Worm (Caenorhabditis elegans) whole organism, early embryonic: ENCODE data around the gene F47C12.6.

ENCODE experiments used
- F13C5.2 ChIP-seq: sonication (generic microtip); optimal IDR thresholded peaks from 2 replicates; lab custom pipeline; 2017; ENCODE audit warnings: mild to moderate bottlenecking, missing genetic modification characterization, inconsistent platforms, missing compliant biosample characterization
- ama-1 ChIP-seq: fragments of 150-350 bp; optimal IDR thresholded peaks from 2 replicates; lab custom pipeline; 2014
- ceh-36 ChIP-seq: sonication (generic microtip); optimal IDR thresholded peaks from 2 replicates; lab custom pipeline; 2016; ENCODE audit warnings: missing genetic modification characterization, inconsistent platforms, missing compliant biosample characterization
- pes-1 ChIP-seq: fragments of 200-800 bp; sonication (Bioruptor generic); IDR thresholded peaks from 2 replicates; pipeline ENCODE4 v1.3.6; 2022; ENCODE audit warnings: missing genetic modification reagents, missing genetic modification characterization, missing compliant biosample characterization
- scrt-1 ChIP-seq: fragments of 200-800 bp; sonication (Bioruptor generic); IDR thresholded peaks from 2 replicates; pipeline ENCODE4 v1.3.6; 2022; ENCODE audit warnings: missing genetic modification characterization, missing compliant biosample characterization

DNA sequence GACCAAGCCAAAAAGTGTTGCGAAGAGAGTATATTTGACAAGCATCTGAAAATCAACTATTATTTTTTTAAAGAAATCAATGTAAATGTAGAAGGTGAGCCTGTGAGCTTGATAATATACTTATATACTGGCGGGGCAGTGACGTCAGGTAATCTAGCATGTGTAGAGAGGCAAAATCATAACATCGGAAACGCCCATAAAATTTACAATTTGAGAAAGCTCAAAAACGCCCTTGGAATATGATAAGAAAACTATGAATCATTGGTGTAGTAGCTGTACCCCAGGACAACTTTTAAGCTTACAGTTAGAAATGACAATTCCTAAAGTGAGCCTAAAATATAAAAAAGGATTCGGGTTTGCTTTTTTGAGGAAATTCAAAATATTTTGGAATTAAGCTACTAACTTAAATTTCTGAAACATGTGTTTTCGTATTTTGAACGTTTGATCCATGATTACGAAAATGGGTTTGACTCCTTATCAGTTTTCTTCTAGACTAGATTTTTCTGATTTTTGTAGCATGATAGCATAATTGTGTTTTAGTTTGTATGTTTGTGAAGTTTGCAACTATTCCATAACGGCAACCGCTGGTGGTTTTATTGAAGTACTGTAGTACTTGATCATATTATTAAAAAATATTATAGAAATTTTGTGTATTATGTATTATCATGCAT is 51.4 kb downstream of the F47C12.6 start, which contains the start of gene clec-174:
- no peak for TF ChIP-seq pes-1 (GFP tag; lab: Robert Waterston, UW)
- TF ChIP-seq F13C5.2, result no peak
- no peak for TF ChIP-seq scrt-1 (GFP tag; lab: Robert Waterston, UW)
- TF ChIP-seq ama-1 (lab: Kevin White, UChicago), result no peak
- TF ChIP-seq ceh-36 (tag; lab: Kevin White, UChicago), result no peak
